Worm (Caenorhabditis elegans) whole organism, L2 larva: Measurements from ENCODE around the gene F18H3.1.

Experiments used
- C34F6.9 ChIP-seq: fragments of 150-350 bp; optimal IDR thresholded peaks from 2 replicates; lab custom pipeline; 2014; ENCODE audit warnings: missing biosample characterization, missing genetic modification characterization
- F13H6.1 ChIP-seq: sonication (generic microtip); optimal IDR thresholded peaks from 2 replicates; lab custom pipeline; 2016; ENCODE audit warnings: missing genetic modification characterization, missing compliant biosample characterization
- R02D3.7 ChIP-seq: fragments of 150-350 bp; optimal IDR thresholded peaks from 2 replicates; lab custom pipeline; 2014; ENCODE audit warnings: missing biosample characterization, missing genetic modification characterization
- aly-2 ChIP-seq: fragments of 150-350 bp; optimal IDR thresholded peaks from 2 replicates; lab custom pipeline; 2014; ENCODE audit warnings: missing biosample characterization, missing genetic modification characterization
- ama-1 ChIP-seq: fragments of 150-350 bp; optimal IDR thresholded peaks from 2 replicates; lab custom pipeline; 2018; ENCODE audit warnings: inconsistent platforms
- blmp-1 ChIP-seq: sonication (generic microtip); optimal IDR thresholded peaks from 2 replicates; lab custom pipeline; 2017; ENCODE audit warnings: missing genetic modification characterization, mild to moderate bottlenecking, missing compliant biosample characterization, antibody characterized with exemption, moderate library complexity; ENCODE audit not compliant: insufficient read depth
- ceh-16 ChIP-seq: fragments of 150-350 bp; optimal IDR thresholded peaks from 2 replicates; lab custom pipeline; 2014; ENCODE audit warnings: missing biosample characterization, missing genetic modification characterization
- ceh-82 ChIP-seq: fragments of 150-350 bp; optimal IDR thresholded peaks from 2 replicates; lab custom pipeline; 2014; ENCODE audit warnings: missing biosample characterization, missing genetic modification characterization
- crh-2 ChIP-seq: sonication (generic microtip); optimal IDR thresholded peaks from 2 replicates; lab custom pipeline; 2017; ENCODE audit warnings: missing biosample characterization, missing genetic modification characterization
- elt-1 ChIP-seq: fragments of 150-350 bp; optimal IDR thresholded peaks from 2 replicates; lab custom pipeline; 2014; ENCODE audit warnings: missing biosample characterization, missing genetic modification characterization
- elt-3 ChIP-seq: sonication (generic microtip); optimal IDR thresholded peaks from 2 replicates; lab custom pipeline; 2017; ENCODE audit warnings: missing biosample characterization, missing genetic modification characterization
- fos-1 ChIP-seq: fragments of 150-350 bp; optimal IDR thresholded peaks from 2 replicates; lab custom pipeline; 2014; ENCODE audit warnings: missing biosample characterization, missing genetic modification characterization
- lin-13 ChIP-seq: fragments of 150-350 bp; optimal IDR thresholded peaks from 2 replicates; lab custom pipeline; 2014; ENCODE audit warnings: missing biosample characterization, missing genetic modification reagents, missing genetic modification characterization
- lin-39 ChIP-seq: fragments of 150-350 bp; optimal IDR thresholded peaks from 2 replicates; lab custom pipeline; 2014; ENCODE audit warnings: missing biosample characterization, missing genetic modification reagents, missing genetic modification characterization
- lsy-2 ChIP-seq, 2 experiments: fragments of 150-350 bp in 1 of 2; sonication (generic microtip) in 1 of 2; optimal IDR thresholded peaks; 2 replicates each; lab custom pipeline; 2014 to 2017; ENCODE audit warnings: missing biosample characterization in 2 of 2, missing genetic modification characterization in 2 of 2
- mbf-1 ChIP-seq: sonication (generic microtip); optimal IDR thresholded peaks from 2 replicates; lab custom pipeline; 2017; ENCODE audit warnings: missing biosample characterization, missing genetic modification characterization
- mdl-1 ChIP-seq, 2 experiments: fragments of 150-350 bp in 1 of 2; sonication (generic microtip) in 1 of 2; optimal IDR thresholded peaks; 2 replicates each; lab custom pipeline; 2017; ENCODE audit warnings: missing biosample characterization in 2 of 2, missing genetic modification characterization in 2 of 2
- nhr-10 ChIP-seq: sonication (generic microtip); optimal IDR thresholded peaks from 2 replicates; lab custom pipeline; 2017; ENCODE audit warnings: missing biosample characterization, missing genetic modification characterization
- nhr-12 ChIP-seq: fragments of 150-350 bp; optimal IDR thresholded peaks from 2 replicates; lab custom pipeline; 2014; ENCODE audit warnings: missing biosample characterization, missing genetic modification characterization
- nhr-129 ChIP-seq: fragments of 150-350 bp; optimal IDR thresholded peaks from 2 replicates; lab custom pipeline; 2014; ENCODE audit warnings: missing biosample characterization, missing genetic modification characterization
- nhr-25 ChIP-seq: fragments of 150-350 bp; sonication (generic microtip); optimal IDR thresholded peaks from 3 replicates; lab custom pipeline; 2014; ENCODE audit warnings: missing biosample characterization, missing genetic modification characterization
- nhr-6 ChIP-seq: fragments of 150-350 bp; optimal IDR thresholded peaks from 2 replicates; lab custom pipeline; 2014; ENCODE audit warnings: missing biosample characterization, missing genetic modification characterization
- peb-1 ChIP-seq: fragments of 150-350 bp; optimal IDR thresholded peaks from 2 replicates; lab custom pipeline; 2014; ENCODE audit warnings: missing biosample characterization, missing genetic modification characterization
- sem-4 ChIP-seq: fragments of 150-350 bp; optimal IDR thresholded peaks from 2 replicates; lab custom pipeline; 2014; ENCODE audit warnings: missing biosample characterization, missing genetic modification reagents, missing genetic modification characterization
- sma-3 ChIP-seq: sonication (generic microtip); optimal IDR thresholded peaks from 2 replicates; lab custom pipeline; 2016; ENCODE audit warnings: missing genetic modification reagents, missing genetic modification characterization, missing compliant biosample characterization
- unc-39 ChIP-seq: fragments of 150-350 bp; optimal IDR thresholded peaks from 2 replicates; lab custom pipeline; 2014; ENCODE audit warnings: missing biosample characterization, missing genetic modification characterization
- unc-55 ChIP-seq: fragments of 150-350 bp; sonication (generic microtip); optimal IDR thresholded peaks from 3 replicates; lab custom pipeline; 2014; ENCODE audit warnings: missing biosample characterization, missing genetic modification reagents, missing genetic modification characterization
- unc-62 ChIP-seq: fragments of 150-350 bp; optimal IDR thresholded peaks from 2 replicates; lab custom pipeline; 2014; ENCODE audit warnings: missing biosample characterization, missing genetic modification reagents, missing genetic modification characterization
- zag-1 ChIP-seq: fragments of 150-350 bp; optimal IDR thresholded peaks from 2 replicates; lab custom pipeline; 2014; ENCODE audit warnings: missing biosample characterization, missing genetic modification characterization
- ztf-11 ChIP-seq: sonication (generic microtip); optimal IDR thresholded peaks from 2 replicates; lab custom pipeline; 2017; ENCODE audit warnings: missing biosample characterization, missing genetic modification characterization

Gene F18H3.1

DNA sequence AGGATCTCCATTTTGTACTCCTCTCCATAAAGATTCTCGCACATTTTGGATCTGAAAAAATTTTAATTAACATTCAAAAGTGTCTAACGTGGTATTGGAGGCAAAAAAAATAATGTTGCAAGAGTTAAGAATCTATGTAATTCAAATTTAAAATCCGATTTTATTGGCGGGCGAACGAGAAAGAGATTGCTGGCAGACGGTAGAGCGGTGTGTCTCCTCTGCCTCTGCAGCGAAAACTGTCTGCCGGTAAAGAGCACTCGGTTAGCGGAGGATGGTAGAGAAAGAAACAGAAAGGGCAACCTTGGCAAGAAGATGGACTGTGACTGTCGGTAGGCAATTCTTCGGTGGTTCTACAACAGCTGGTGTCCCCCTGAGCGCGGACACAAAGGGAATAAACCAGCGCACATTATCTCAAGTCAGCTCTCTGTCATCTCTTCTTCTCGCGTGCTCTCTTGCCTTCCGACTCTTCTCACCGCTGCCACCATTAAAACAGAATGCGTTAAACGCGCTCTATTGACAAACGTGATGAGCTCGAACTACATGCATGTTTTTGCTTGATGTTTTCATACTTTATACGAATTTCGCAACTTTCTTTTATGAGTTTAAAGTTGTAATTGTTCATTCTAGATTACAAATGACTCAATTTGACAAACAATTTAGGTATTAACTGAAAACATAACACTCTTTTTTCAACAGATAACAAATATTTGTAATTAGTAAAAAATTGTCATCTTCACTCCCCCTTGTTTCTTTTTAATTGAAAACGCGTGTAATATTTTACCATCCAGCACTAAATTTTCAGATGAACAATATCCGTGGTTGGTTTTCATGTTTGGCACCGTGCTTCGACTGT is at the start of gene F18H3.1, which contains the start of gene cdk-4:
Gene F18H3.1 (plus strand): TSS at position 803 of the 853 bp plus-strand sequence.
Gene cdk-4 (minus strand): TSS at position 51 of the 853 bp plus-strand sequence.
- TF ChIP-seq F13H6.1 (tag; lab: Kevin White, UChicago) (peak; percentile 15), ama-1 (no peak), crh-2 (tag; lab: Kevin White, UChicago) (peak; percentile 56), nhr-25 (tag; lab: Kevin White, UChicago) (peak; percentile 23), lsy-2 (tag; optimal IDR thresholded peaks at IDR 0.05; lab: Kevin White, UChicago) (peak in 1 of 2 experiments; percentile 52), ceh-82 (tag; lab: Kevin White, UChicago) (no peak), sem-4 (peak; percentile 52), unc-55 (GFP tag; lab: Kevin White, UChicago) (peak; percentile 94), nhr-129 (peak; percentile 77), aly-2 (tag; lab: Kevin White, UChicago) (no peak), C34F6.9 (tag; lab: Kevin White, UChicago) (peak; percentile 81), ceh-16 (tag; lab: Kevin White, UChicago) (peak; percentile 29), ztf-11 (no peak), fos-1 (peak; percentile 20), zag-1 (tag; lab: Kevin White, UChicago) (peak; percentile 1), lin-13 (GFP tag; lab: Kevin White, UChicago) (peak; percentile 12), mdl-1 (tag; optimal IDR thresholded peaks at IDR 0.05; lab: Kevin White, UChicago) (no peak)
- TF ChIP-seq, all 48 proteins: peak for 12

- TF ChIP-seq ceh-16 (tag; lab: Kevin White, UChicago) (no peak), sma-3 (GFP tag; lab: Kevin White, UChicago) (peak; percentile 23), peb-1 (tag; lab: Kevin White, UChicago) (no peak), fos-1 (peak; percentile 0)
Observed at ce11 chrX:13469907-13470647, 49.4 kb upstream of the F18H3.1 start.

DNA sequence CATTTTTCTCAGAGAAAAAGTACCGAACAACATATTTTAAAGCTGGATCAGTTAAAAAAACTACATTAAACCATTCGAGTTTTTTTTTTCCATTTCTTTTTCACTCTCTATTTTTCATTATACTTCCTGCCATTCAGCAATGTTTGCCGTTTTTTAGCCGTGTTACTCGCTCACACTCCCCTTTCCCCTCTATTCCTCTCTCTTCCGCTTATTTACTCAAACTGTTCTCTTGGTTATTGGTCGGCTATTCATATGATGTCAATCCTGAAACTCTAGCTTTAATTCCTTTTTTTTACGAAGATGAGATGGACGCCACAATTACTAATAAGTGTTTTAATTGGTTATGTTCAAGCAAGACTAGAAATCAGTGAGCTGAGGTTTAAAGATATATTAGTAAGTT is 47.6 kb upstream of the F18H3.1 start, which contains the start of gene tre-4:
Gene tre-4 (plus strand): TSS at position 301 of the 400 bp plus-strand sequence.
- no peak for TF ChIP-seq ceh-82 (tag; lab: Kevin White, UChicago)
- peak; percentile 39 for TF ChIP-seq unc-55 (GFP tag; lab: Kevin White, UChicago)

- TF ChIP-seq mdl-1 (tag; optimal IDR thresholded peaks at IDR 0.05; lab: Kevin White, UChicago) (no peak), mbf-1 (tag; lab: Kevin White, UChicago) (no peak), lsy-2 (tag; optimal IDR thresholded peaks at IDR 0.05; lab: Kevin White, UChicago) (no peak), C34F6.9 (tag; lab: Kevin White, UChicago) (no peak), unc-39 (tag; lab: Kevin White, UChicago) (no peak), aly-2 (tag; lab: Kevin White, UChicago) (no peak), lin-39 (tag; lab: Kevin White, UChicago) (no peak), elt-3 (no peak), crh-2 (tag; lab: Kevin White, UChicago) (no peak), unc-62 (GFP tag; lab: Kevin White, UChicago) (no peak)
Observed at ce11 chrX:13477356-13477755, 42.1 kb upstream of the F18H3.1 start, which contains the start of gene efn-3. Gene efn-3, minus strand, starts transcription at chrX:13477456.

DNA sequence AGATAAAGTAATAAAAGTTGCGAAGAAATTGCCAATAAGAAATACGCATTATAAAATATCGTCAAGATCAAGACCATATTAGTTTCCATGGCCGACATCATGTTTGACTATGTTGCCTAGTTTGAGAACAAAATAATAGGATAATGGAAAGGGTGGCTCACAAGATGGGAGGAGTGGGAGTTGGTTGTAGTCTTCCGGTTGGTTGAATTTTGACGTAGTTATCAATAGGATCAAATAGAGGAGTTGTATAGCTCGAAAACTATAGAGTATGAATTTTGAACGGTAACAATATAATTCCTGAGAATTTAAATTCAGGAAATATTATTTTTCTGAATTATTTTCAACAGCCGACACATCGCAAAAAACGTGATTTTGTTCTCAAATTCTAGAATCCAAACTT is 37.8 kb upstream of the F18H3.1 start, which contains the start of gene srd-50:
Gene srd-50 (minus strand): TSS at position 101 of the 400 bp plus-strand sequence.
- no peak for TF ChIP-seq elt-1 (tag; lab: Kevin White, UChicago)
- no peak for TF ChIP-seq unc-55 (GFP tag; lab: Kevin White, UChicago)
- TF ChIP-seq C34F6.9 (tag; lab: Kevin White, UChicago): no peak
- TF ChIP-seq nhr-6 (tag; lab: Kevin White, UChicago): no peak
- no peak for TF ChIP-seq ceh-16 (tag; lab: Kevin White, UChicago)
- TF ChIP-seq elt-3: no peak
- TF ChIP-seq blmp-1 (tag; lab: Kevin White, UChicago): no peak
- TF ChIP-seq nhr-10 (tag; lab: Kevin White, UChicago): no peak
- TF ChIP-seq nhr-12 (tag; lab: Kevin White, UChicago): no peak
- no peak for TF ChIP-seq R02D3.7 (tag; lab: Kevin White, UChicago)
